Worm (Caenorhabditis elegans) whole organism, L1 larva: Measurements from ENCODE around the gene pgp-7.

Experiments
- C04F5.9 ChIP-seq: sonication (generic microtip); optimal IDR thresholded peaks from 2 replicates; lab custom pipeline; 2016; ENCODE audit warnings: missing genetic modification characterization, missing compliant biosample characterization
- C16A3.4 ChIP-seq: fragments of 150-350 bp; optimal IDR thresholded peaks from 2 replicates; lab custom pipeline; 2014; ENCODE audit warnings: missing biosample characterization, missing genetic modification characterization
- F16B12.6 ChIP-seq: fragments of 150-350 bp; optimal IDR thresholded peaks from 2 replicates; lab custom pipeline; 2014; ENCODE audit warnings: missing biosample characterization, missing genetic modification characterization
- alr-1 ChIP-seq: fragments of 200-800 bp; sonication (Bioruptor generic); optimal IDR thresholded peaks from 2 replicates; lab custom pipeline; 2018; ENCODE audit warnings: borderline replicate concordance, mild to moderate bottlenecking, missing genetic modification characterization, missing compliant biosample characterization
- aly-2 ChIP-seq: fragments of 150-350 bp; optimal IDR thresholded peaks from 2 replicates; lab custom pipeline; 2014; ENCODE audit warnings: missing biosample characterization, missing genetic modification characterization
- ama-1 ChIP-seq: fragments of 150-350 bp; optimal IDR thresholded peaks from 2 replicates; lab custom pipeline; 2014
- blmp-1 ChIP-seq: fragments of 150-350 bp; optimal IDR thresholded peaks from 2 replicates; lab custom pipeline; 2014; ENCODE audit warnings: missing biosample characterization, missing genetic modification characterization
- ceh-63 ChIP-seq: fragments of 200-800 bp; sonication (Bioruptor generic); optimal IDR thresholded peaks from 2 replicates; lab custom pipeline; 2018; ENCODE audit warnings: mild to moderate bottlenecking, missing genetic modification characterization, missing compliant biosample characterization
- ceh-82 ChIP-seq, 3 experiments: fragments of 150-350 bp in 1 of 3; sonication (generic microtip) in 2 of 3; optimal IDR thresholded peaks; 2 replicates each; lab custom pipeline; 2014 to 2017; ENCODE audit warnings: missing biosample characterization in 3 of 3, missing genetic modification characterization in 3 of 3
- ceh-88 ChIP-seq: fragments of 200-800 bp; sonication (Bioruptor generic); IDR thresholded peaks from 2 replicates; pipeline ENCODE4 v1.3.6; 2022; ENCODE audit warnings: missing genetic modification characterization, missing compliant biosample characterization
- ceh-90 ChIP-seq: sonication (generic microtip); optimal IDR thresholded peaks from 2 replicates; lab custom pipeline; 2016; ENCODE audit warnings: missing genetic modification characterization, missing compliant biosample characterization
- efl-1 ChIP-seq, 4 experiments: fragments of 150-350 bp; optimal IDR thresholded peaks in 3 of 4; peaks in 1 of 4; 1 replicate in 1 of 4; 2 replicates in 3 of 4; lab custom pipeline; 2014; ENCODE audit warnings: missing biosample characterization in 2 of 4, missing genetic modification characterization in 2 of 4, missing genetic modification reagents in 2 of 4
- efl-3 ChIP-seq: fragments of 200-800 bp; sonication (Bioruptor generic); optimal IDR thresholded peaks from 2 replicates; lab custom pipeline; 2018; ENCODE audit warnings: mild to moderate bottlenecking, missing genetic modification characterization, missing compliant biosample characterization
- egl-27 ChIP-seq, 2 experiments: fragments of 150-350 bp in 1 of 2; sonication (generic microtip); optimal IDR thresholded peaks; 3 replicates each; lab custom pipeline; 2017 to 2018; ENCODE audit warnings: missing biosample characterization in 2 of 2, missing genetic modification characterization in 2 of 2, missing genetic modification reagents in 2 of 2
- elt-2 ChIP-seq: sonication (generic microtip); optimal IDR thresholded peaks from 2 replicates; lab custom pipeline; 2016; ENCODE audit warnings: missing genetic modification characterization, mild to moderate bottlenecking, inconsistent platforms, missing compliant biosample characterization, missing genetic modification reagents
- fkh-10 ChIP-seq: sonication (generic microtip); optimal IDR thresholded peaks from 2 replicates; lab custom pipeline; 2017; ENCODE audit warnings: missing biosample characterization, missing genetic modification reagents, missing genetic modification characterization
- fkh-4 ChIP-seq: sonication (generic microtip); optimal IDR thresholded peaks from 2 replicates; lab custom pipeline; 2016; ENCODE audit warnings: missing compliant biosample characterization, missing genetic modification characterization, borderline replicate concordance
- hlh-17 ChIP-seq: fragments of 200-800 bp; sonication (Bioruptor generic); optimal IDR thresholded peaks from 2 replicates; lab custom pipeline; 2018; ENCODE audit warnings: missing genetic modification characterization, mild to moderate bottlenecking, missing compliant biosample characterization, moderate library complexity, borderline replicate concordance
- hlh-4 ChIP-seq: sonication (generic microtip); optimal IDR thresholded peaks from 2 replicates; lab custom pipeline; 2016; ENCODE audit warnings: mild to moderate bottlenecking, missing genetic modification characterization, missing compliant biosample characterization
- irx-1 ChIP-seq: sonication (generic microtip); optimal IDR thresholded peaks from 2 replicates; lab custom pipeline; 2016; ENCODE audit warnings: missing genetic modification characterization, missing compliant biosample characterization
- lin-14 ChIP-seq: fragments of 200-800 bp; sonication (Bioruptor generic); optimal IDR thresholded peaks from 2 replicates; lab custom pipeline; 2018; ENCODE audit warnings: mild to moderate bottlenecking, missing genetic modification characterization, moderate library complexity, missing compliant biosample characterization
- lin-15B ChIP-seq: fragments of 150-350 bp; sonication (generic microtip); optimal IDR thresholded peaks from 3 replicates; lab custom pipeline; 2014; ENCODE audit warnings: missing biosample characterization, missing genetic modification characterization
- lin-35 ChIP-seq, 2 experiments: fragments of 150-350 bp; optimal IDR thresholded peaks; 2 replicates each; lab custom pipeline; 2014; ENCODE audit warnings: missing biosample characterization in 2 of 2, missing genetic modification characterization in 2 of 2, missing genetic modification reagents in 2 of 2
- lir-3 ChIP-seq: sonication (generic microtip); optimal IDR thresholded peaks from 2 replicates; lab custom pipeline; 2016; ENCODE audit warnings: mild to moderate bottlenecking, missing genetic modification characterization, moderate library complexity, missing compliant biosample characterization; ENCODE audit not compliant: poor library complexity
- mab-9 ChIP-seq: fragments of 200-800 bp; sonication (Bioruptor generic); IDR thresholded peaks from 2 replicates; pipeline ENCODE4 v1.3.6; 2022; ENCODE audit warnings: missing genetic modification reagents, missing genetic modification characterization, missing compliant biosample characterization
- mdl-1 ChIP-seq, 2 experiments: fragments of 150-350 bp; optimal IDR thresholded peaks; 2 replicates each; lab custom pipeline; 2014 to 2017; ENCODE audit warnings: missing biosample characterization in 2 of 2, missing genetic modification characterization in 2 of 2, inconsistent platforms in 1 of 2
- mef-2 ChIP-seq: fragments of 150-350 bp; optimal IDR thresholded peaks from 2 replicates; lab custom pipeline; 2014; ENCODE audit warnings: missing biosample characterization, missing genetic modification characterization
- mep-1 ChIP-seq: fragments of 150-350 bp; optimal IDR thresholded peaks from 2 replicates; lab custom pipeline; 2014; ENCODE audit warnings: missing biosample characterization, missing genetic modification characterization
- nhr-11 ChIP-seq: fragments of 150-350 bp; optimal IDR thresholded peaks from 2 replicates; lab custom pipeline; 2014; ENCODE audit warnings: missing biosample characterization, missing genetic modification characterization
- nhr-12 ChIP-seq: sonication (generic microtip); optimal IDR thresholded peaks from 2 replicates; lab custom pipeline; 2017; ENCODE audit warnings: missing biosample characterization, missing genetic modification characterization
- nhr-237 ChIP-seq: fragments of 150-350 bp; optimal IDR thresholded peaks from 2 replicates; lab custom pipeline; 2014; ENCODE audit warnings: missing biosample characterization, missing genetic modification characterization
- nhr-28 ChIP-seq: fragments of 150-350 bp; optimal IDR thresholded peaks from 2 replicates; lab custom pipeline; 2014; ENCODE audit warnings: missing biosample characterization, missing genetic modification characterization
- nhr-47 ChIP-seq: sonication (generic microtip); optimal IDR thresholded peaks from 2 replicates; lab custom pipeline; 2016; ENCODE audit warnings: mild to moderate bottlenecking, missing genetic modification characterization, moderate library complexity, missing compliant biosample characterization
- nhr-77 ChIP-seq: fragments of 150-350 bp; optimal IDR thresholded peaks from 2 replicates; lab custom pipeline; 2014; ENCODE audit warnings: missing biosample characterization, missing genetic modification characterization
- nhr-85 ChIP-seq: sonication (generic microtip); peaks from one replicate; lab custom pipeline; 2016; ENCODE audit warnings: missing genetic modification characterization, inconsistent platforms, missing compliant biosample characterization
- pag-3 ChIP-seq: sonication (generic microtip); optimal IDR thresholded peaks from 2 replicates; lab custom pipeline; 2017; ENCODE audit warnings: missing genetic modification characterization, mild to moderate bottlenecking, missing compliant biosample characterization, antibody characterized with exemption, borderline replicate concordance; ENCODE audit not compliant: insufficient read depth
- pax-3 ChIP-seq: fragments of 200-800 bp; sonication (Bioruptor generic); optimal IDR thresholded peaks from 2 replicates; lab custom pipeline; 2018; ENCODE audit warnings: mild to moderate bottlenecking, missing genetic modification characterization, moderate library complexity, missing compliant biosample characterization
- pqm-1 ChIP-seq: sonication (generic microtip); optimal IDR thresholded peaks from 3 replicates; lab custom pipeline; 2017; ENCODE audit warnings: missing biosample characterization, missing genetic modification characterization
- snpc-4 ChIP-seq: fragments of 150-350 bp; optimal IDR thresholded peaks from 2 replicates; lab custom pipeline; 2014; ENCODE audit warnings: missing biosample characterization, missing genetic modification characterization
- sup-37 ChIP-seq: fragments of 200-800 bp; sonication (Bioruptor generic); optimal IDR thresholded peaks from 2 replicates; lab custom pipeline; 2018; ENCODE audit warnings: mild to moderate bottlenecking, missing genetic modification characterization, missing compliant biosample characterization
- unc-130 ChIP-seq: fragments of 150-350 bp; optimal IDR thresholded peaks from 2 replicates; lab custom pipeline; 2017; ENCODE audit warnings: missing biosample characterization, missing genetic modification characterization, inconsistent platforms
- unc-62 ChIP-seq: fragments of 150-350 bp; optimal IDR thresholded peaks from 2 replicates; lab custom pipeline; 2014; ENCODE audit warnings: missing biosample characterization, missing genetic modification reagents, missing genetic modification characterization
- xbp-1 ChIP-seq: sonication (generic microtip); optimal IDR thresholded peaks from 2 replicates; lab custom pipeline; 2016; ENCODE audit warnings: missing genetic modification characterization, missing compliant biosample characterization
- zag-1 ChIP-seq: fragments of 150-350 bp; optimal IDR thresholded peaks from 2 replicates; lab custom pipeline; 2014; ENCODE audit warnings: missing biosample characterization, missing genetic modification characterization

The pgp-7 gene

ce11 chrX:10870137-10870536 lies at the start of gene pgp-7:
pgp-7 (minus strand) TSS chrX:10870237.
- TF ChIP-seq nhr-28 (tag; lab: Kevin White, UChicago), result no peak
- TF ChIP-seq F16B12.6, result no peak
- TF ChIP-seq ceh-90 (tag; lab: Kevin White, UChicago), result no peak
- no peak for TF ChIP-seq efl-1 (optimal IDR thresholded peaks at IDR 0.05; lab: Kevin White, UChicago)
- TF ChIP-seq efl-1 (GFP tag; optimal IDR thresholded peaks at IDR 0.05 in 1 of 2; lab: Kevin White, UChicago), result peak in 1 of 2 experiments; percentile 10
- no peak for TF ChIP-seq ceh-88 (GFP tag; lab: Robert Waterston, UW)
- TF ChIP-seq, all 84 proteins: peak for 1

- no peak for TF ChIP-seq C16A3.4
- no peak for TF ChIP-seq ceh-63 (GFP tag; lab: Kevin White, UChicago)
- TF ChIP-seq mef-2, result no peak
- TF ChIP-seq lir-3 (tag; lab: Kevin White, UChicago), result no peak
- TF ChIP-seq hlh-4 (tag; lab: Kevin White, UChicago), result peak; percentile 81
- TF ChIP-seq fkh-10 (GFP tag; lab: Kevin White, UChicago), result no peak
- TF ChIP-seq efl-1 (optimal IDR thresholded peaks at IDR 0.05; lab: Kevin White, UChicago), result no peak
- TF ChIP-seq efl-1 (GFP tag; optimal IDR thresholded peaks at IDR 0.05 in 1 of 2; lab: Kevin White, UChicago), result peak in 1 of 2 experiments; percentile 12
- no peak for TF ChIP-seq mab-9 (GFP tag; lab: Robert Waterston, UW)
- TF ChIP-seq mdl-1 (tag; optimal IDR thresholded peaks at IDR 0.05; lab: Kevin White, UChicago), result no peak
- TF ChIP-seq pax-3 (tag; lab: Kevin White, UChicago), result no peak
These were observed 49.6 kb upstream of the pgp-7 start, which contains the start of gene nstp-9 for ce11 chrX:10919613-10920012. nstp-9 (minus strand) TSS chrX:10919713.

ce11 chrX:10916194-10916593 lies 46.2 kb upstream of the pgp-7 start:
- TF ChIP-seq elt-2 (tag; lab: Kevin White, UChicago), result peak; percentile 43
- TF ChIP-seq ceh-82 (tag; optimal IDR thresholded peaks at IDR 0.05; lab: Kevin White, UChicago), result no peak
- no peak for TF ChIP-seq aly-2
- TF ChIP-seq alr-1 (tag; lab: Kevin White, UChicago), result no peak

- TF ChIP-seq unc-130 (tag; lab: Kevin White, UChicago) (no peak), egl-27 (tag; optimal IDR thresholded peaks at IDR 0.05; lab: Kevin White, UChicago) (no peak), pqm-1 (no peak), elt-2 (tag; lab: Kevin White, UChicago) (peak; percentile 66), hlh-17 (GFP tag; lab: Kevin White, UChicago) (no peak), pag-3 (no peak), ceh-88 (GFP tag; lab: Robert Waterston, UW) (no peak), zag-1 (tag; lab: Kevin White, UChicago) (no peak), xbp-1 (tag; lab: Kevin White, UChicago) (no peak), nhr-12 (tag; lab: Kevin White, UChicago) (no peak), irx-1 (tag; lab: Kevin White, UChicago) (no peak), nhr-47 (tag; lab: Kevin White, UChicago) (no peak), ceh-63 (GFP tag; lab: Kevin White, UChicago) (no peak), mdl-1 (tag; optimal IDR thresholded peaks at IDR 0.05; lab: Kevin White, UChicago) (no peak), nhr-237 (tag; lab: Kevin White, UChicago) (no peak), blmp-1 (tag; lab: Kevin White, UChicago) (peak; percentile 12), lin-35 (GFP tag; optimal IDR thresholded peaks at IDR 0.05; lab: Kevin White, UChicago) (peak in 1 of 2 experiments; percentile 17), C04F5.9 (tag; lab: Kevin White, UChicago) (no peak), mep-1 (tag; lab: Kevin White, UChicago) (no peak), fkh-10 (GFP tag; lab: Kevin White, UChicago) (no peak), nhr-77 (tag; lab: Kevin White, UChicago) (no peak), nhr-28 (tag; lab: Kevin White, UChicago) (no peak), nhr-85 (tag; lab: Kevin White, UChicago) (peak; percentile 83), nhr-11 (tag; lab: Kevin White, UChicago) (no peak), ama-1 (lab: Kevin White, UChicago) (no peak), snpc-4 (tag; lab: Kevin White, UChicago) (no peak), fkh-4 (no peak), lin-15B (tag; lab: Kevin White, UChicago) (no peak), sup-37 (GFP tag; lab: Kevin White, UChicago) (no peak), lin-14 (peak; percentile 26), efl-3 (no peak), unc-62 (GFP tag; lab: Kevin White, UChicago) (no peak)
These were observed 44.6 kb upstream of the pgp-7 start for ce11 chrX:10914421-10915277.
